Worm (Caenorhabditis elegans) whole organism, L4 larva: ENCODE data around the gene asm-3.

Experiments used
- F49E8.2 ChIP-seq: sonication (generic microtip); optimal IDR thresholded peaks from 2 replicates; lab custom pipeline; 2016; ENCODE audit warnings: missing compliant biosample characterization, mild to moderate bottlenecking, missing genetic modification characterization, borderline replicate concordance
- mdt-29 ChIP-seq: fragments of 200-800 bp; sonication (Bioruptor generic); IDR thresholded peaks from 2 replicates; pipeline ENCODE4 v1.3.6; 2022; ENCODE audit warnings: missing genetic modification reagents, missing genetic modification characterization, missing compliant biosample characterization
- mep-1 ChIP-seq: fragments of 150-350 bp; sonication (generic microtip); optimal IDR thresholded peaks from 3 replicates; lab custom pipeline; 2014; ENCODE audit warnings: missing biosample characterization, missing genetic modification characterization

ce11 chrIV:558735-559284 is 35.2 kb upstream of the asm-3 start, which contains the start of gene efn-4:
- TF ChIP-seq mep-1 (no peak), F49E8.2 (no peak), mdt-29 (GFP tag; lab: Robert Waterston, UW) (no peak)
